Worm (Caenorhabditis elegans): ENCODE measurements around the gene sex-1.

- no peak for TF ChIP-seq flt-1 (GFP tag; IDR thresholded peaks at IDR 0.05)
- no peak for TF ChIP-seq aly-1 (tag; optimal IDR thresholded peaks at IDR 0.05)
- TF ChIP-seq sea-1 (GFP tag; conservative IDR thresholded peaks at IDR 0.05): no peak
- no peak for TF ChIP-seq tra-4 (tag; optimal IDR thresholded peaks at IDR 0.05)
- no peak for TF ChIP-seq tbx-11 (GFP tag; IDR thresholded peaks at IDR 0.05)
- TF ChIP-seq ama-1 (optimal IDR thresholded peaks at IDR 0.05): no peak
- no peak for TF ChIP-seq ceh-36 (tag; optimal IDR thresholded peaks at IDR 0.05)
- no peak for TF ChIP-seq ets-7 (tag; optimal IDR thresholded peaks at IDR 0.05)
- no peak for TF ChIP-seq hmbx-1 (tag; optimal IDR thresholded peaks at IDR 0.05)
- no peak for TF ChIP-seq pes-1 (GFP tag; IDR thresholded peaks at IDR 0.05)
These were observed 34.6 kb downstream of the sex-1 start for ce11 chrX:10170598-10170997.
